Worm (Caenorhabditis elegans): ENCODE data around the gene W02B3.7.

ce11 chrIII:688083-688482 is 3.8 kb downstream of the W02B3.7 start:
- no peak for TF ChIP-seq hnd-1 (tag; optimal IDR thresholded peaks at IDR 0.05)
- no peak for TF ChIP-seq ama-1 (optimal IDR thresholded peaks at IDR 0.05)
- no peak for TF ChIP-seq scrt-1 (GFP tag; IDR thresholded peaks at IDR 0.05)
- no peak for TF ChIP-seq ets-7 (tag; optimal IDR thresholded peaks at IDR 0.05)
- no peak for TF ChIP-seq hmbx-1 (tag; optimal IDR thresholded peaks at IDR 0.05)
- no peak for TF ChIP-seq tbx-37 (GFP tag; conservative IDR thresholded peaks at IDR 0.05)
- no peak for TF ChIP-seq F13C5.2 (tag; optimal IDR thresholded peaks at IDR 0.05)
- TF ChIP-seq ceh-36 (tag; optimal IDR thresholded peaks at IDR 0.05), result no peak
- no peak for TF ChIP-seq pes-1 (GFP tag; IDR thresholded peaks at IDR 0.05)
- TF ChIP-seq flt-1 (GFP tag; IDR thresholded peaks at IDR 0.05), result no peak
- TF ChIP-seq tbx-11 (GFP tag; IDR thresholded peaks at IDR 0.05), result no peak
- TF ChIP-seq B0310.2 (tag; optimal IDR thresholded peaks at IDR 0.05), result no peak
